Fruit fly (Drosophila melanogaster) whole organism, embryonic: ENCODE results near the gene Gr89a.
A peak's percentile ranks its signal among the peaks of the same experiment; 100 is the strongest.

Experiments used
- CG10321 ChIP-seq: fragments of 200-800 bp; sonication (Bioruptor generic); IDR thresholded peaks from 2 replicates; pipeline ENCODE4 v1.3.6; 2022; ENCODE audit warnings: missing biosample characterization, missing genetic modification characterization
- CG11085 ChIP-seq: fragments of 200-800 bp; sonication (Bioruptor generic); IDR thresholded peaks from 2 replicates; pipeline ENCODE4 v1.3.6; 2022; ENCODE audit warnings: missing biosample characterization, missing genetic modification characterization
- CG11093 ChIP-seq: fragments of 200-800 bp; sonication (Bioruptor generic); IDR thresholded peaks from 3 replicates; pipeline ENCODE4 v1.3.6; 2022; ENCODE audit warnings: missing biosample characterization, missing genetic modification characterization
- CG11560 ChIP-seq: fragments of 200-800 bp; sonication (Bioruptor generic); IDR thresholded peaks from 3 replicates; pipeline ENCODE4 v1.3.6; 2022; ENCODE audit warnings: missing biosample characterization, missing genetic modification characterization
- CG12391 ChIP-seq: fragments of 200-800 bp; sonication (Bioruptor generic); optimal IDR thresholded peaks from 3 replicates; lab custom pipeline; 2018; ENCODE audit warnings: missing biosample characterization, mild to moderate bottlenecking, missing genetic modification characterization, moderate library complexity
- CG13424 ChIP-seq: fragments of 200-800 bp; sonication (Bioruptor generic); optimal IDR thresholded peaks from 2 replicates; lab custom pipeline; 2019; ENCODE audit warnings: missing biosample characterization, mild to moderate bottlenecking, missing genetic modification characterization, moderate library complexity
- CG14050 ChIP-seq: fragments of 200-800 bp; sonication (Bioruptor generic); IDR thresholded peaks from 3 replicates; pipeline ENCODE4 v1.3.6; 2022; ENCODE audit warnings: missing biosample characterization, missing genetic modification characterization
- CG17361 ChIP-seq: fragments of 200-800 bp; sonication (Bioruptor generic); IDR thresholded peaks from 3 replicates; pipeline ENCODE4 v1.3.6; 2022; ENCODE audit warnings: missing biosample characterization, missing genetic modification characterization
- CG2875 ChIP-seq: fragments of 200-800 bp; sonication (Bioruptor generic); optimal IDR thresholded peaks from 2 replicates; lab custom pipeline; 2017; ENCODE audit warnings: missing biosample characterization, mild to moderate bottlenecking, missing genetic modification characterization, missing genetic modification reagents
- CG3163 ChIP-seq: fragments of 200-800 bp; sonication (Bioruptor generic); optimal IDR thresholded peaks from 3 replicates; lab custom pipeline; 2016; ENCODE audit warnings: missing biosample characterization, missing genetic modification characterization
- CG32532 ChIP-seq: fragments of 200-800 bp; sonication (Bioruptor generic); IDR thresholded peaks from 2 replicates; pipeline ENCODE4 v1.3.6; 2022; ENCODE audit warnings: missing biosample characterization, missing genetic modification characterization
- CG34224 ChIP-seq: fragments of 200-800 bp; sonication (Bioruptor generic); IDR thresholded peaks from 3 replicates; pipeline ENCODE4 v1.3.6; 2022; ENCODE audit warnings: missing biosample characterization, missing genetic modification characterization; ENCODE audit not compliant: partially characterized antibody
- CG3726 ChIP-seq: fragments of 200-800 bp; sonication (Bioruptor generic); IDR thresholded peaks from 3 replicates; pipeline ENCODE4, ENCODE4 v1.3.6; 2022; ENCODE audit warnings: missing biosample characterization, missing genetic modification characterization
- CG6791 ChIP-seq: fragments of 200-800 bp; sonication (Bioruptor generic); IDR thresholded peaks from 3 replicates; pipeline ENCODE4 v1.3.6; 2022; ENCODE audit warnings: missing biosample characterization, missing genetic modification characterization; ENCODE audit not compliant: partially characterized antibody
- CG6854 ChIP-seq: fragments of 200-800 bp; sonication (Bioruptor generic); optimal IDR thresholded peaks from 3 replicates; lab custom pipeline; 2017; ENCODE audit warnings: missing biosample characterization, mild to moderate bottlenecking, missing genetic modification characterization
- CG7357 ChIP-seq: fragments of 200-800 bp; sonication (Bioruptor generic); IDR thresholded peaks from 3 replicates; pipeline ENCODE4 v1.3.6; 2022; ENCODE audit warnings: missing biosample characterization, missing genetic modification characterization
- CG8290 ChIP-seq, 3 experiments: fragments of 200-800 bp; sonication (Bioruptor generic); optimal IDR thresholded peaks; 2 replicates each; lab custom pipeline; 2016 to 2019; ENCODE audit warnings: missing biosample characterization in 3 of 3, missing genetic modification characterization in 3 of 3, mild to moderate bottlenecking in 2 of 3, moderate library complexity in 1 of 3
- CG8765 ChIP-seq: fragments of 200-800 bp; sonication (Bioruptor generic); IDR thresholded peaks from 2 replicates; pipeline ENCODE4 v1.3.6; 2022; ENCODE audit warnings: missing biosample characterization, missing genetic modification characterization
- CG8944 ChIP-seq: fragments of 200-800 bp; sonication (Bioruptor generic); optimal IDR thresholded peaks from 3 replicates; lab custom pipeline; 2016; ENCODE audit warnings: missing biosample characterization, missing genetic modification characterization
- CG9876 ChIP-seq: fragments of 200-800 bp; sonication (Bioruptor generic); optimal IDR thresholded peaks from 2 replicates; lab custom pipeline; 2016; ENCODE audit warnings: missing biosample characterization, missing genetic modification characterization
- CTCF ChIP-seq: fragments of 200-800 bp; sonication (Bioruptor generic); optimal IDR thresholded peaks from 2 replicates; lab custom pipeline; 2017; ENCODE audit warnings: missing biosample characterization, mild to moderate bottlenecking, missing genetic modification characterization, moderate library complexity
- CrebB ChIP-seq: fragments of 200-800 bp; sonication (Bioruptor generic); optimal IDR thresholded peaks from 3 replicates; lab custom pipeline; 2018; ENCODE audit warnings: missing biosample characterization, mild to moderate bottlenecking, missing genetic modification characterization
- Ets97D ChIP-seq: fragments of 200-800 bp; sonication (Bioruptor generic); optimal IDR thresholded peaks from 3 replicates; lab custom pipeline; 2016; ENCODE audit warnings: missing biosample characterization, missing genetic modification characterization
- HLHmδ ChIP-seq: fragments of 200-800 bp; sonication (Bioruptor generic); optimal IDR thresholded peaks from 2 replicates; lab custom pipeline; 2018; ENCODE audit warnings: missing biosample characterization, mild to moderate bottlenecking, missing genetic modification characterization, moderate library complexity
- Hand ChIP-seq: fragments of 200-800 bp; sonication (Bioruptor generic); optimal IDR thresholded peaks from 2 replicates; lab custom pipeline; 2017; ENCODE audit warnings: mild to moderate bottlenecking, missing biosample characterization, missing genetic modification reagents, missing genetic modification characterization
- Hey ChIP-seq: fragments of 200-800 bp; sonication (Bioruptor generic); optimal IDR thresholded peaks from 3 replicates; lab custom pipeline; 2018; ENCODE audit warnings: missing biosample characterization, mild to moderate bottlenecking, missing genetic modification characterization
- Hmr ChIP-seq: fragments of 200-800 bp; sonication (Bioruptor generic); optimal IDR thresholded peaks from 3 replicates; lab custom pipeline; 2017; ENCODE audit warnings: mild to moderate bottlenecking, missing biosample characterization, missing genetic modification reagents, missing genetic modification characterization
- Hr51 ChIP-seq, 2 experiments: fragments of 200-800 bp; sonication (Bioruptor generic); optimal IDR thresholded peaks; 2 replicates in 1 of 2; 3 replicates in 1 of 2; lab custom pipeline; 2016 to 2018; ENCODE audit warnings: missing biosample characterization in 2 of 2, missing genetic modification characterization in 2 of 2, mild to moderate bottlenecking in 1 of 2, moderate library complexity in 1 of 2
- NK7.1 ChIP-seq: fragments of 200-800 bp; sonication (Bioruptor generic); optimal IDR thresholded peaks from 3 replicates; lab custom pipeline; 2016; ENCODE audit warnings: missing biosample characterization, missing genetic modification characterization
- Ravus ChIP-seq: fragments of 200-800 bp; sonication (Bioruptor generic); IDR thresholded peaks from 2 replicates; pipeline ENCODE4 v1.3.6; 2022; ENCODE audit warnings: missing biosample characterization, missing genetic modification characterization
- abd-A ChIP-seq: fragments of 200-800 bp; sonication (Bioruptor generic); optimal IDR thresholded peaks from 3 replicates; lab custom pipeline; 2019; ENCODE audit warnings: missing biosample characterization, mild to moderate bottlenecking, missing genetic modification characterization, moderate library complexity
- bab2 ChIP-seq: fragments of 200-800 bp; sonication (Bioruptor generic); optimal IDR thresholded peaks from 2 replicates; lab custom pipeline; 2016; ENCODE audit warnings: missing biosample characterization, missing genetic modification characterization
- ci ChIP-seq: fragments of 200-800 bp; sonication (Bioruptor generic); IDR thresholded peaks from 3 replicates; pipeline ENCODE4 v1.3.6; 2022; ENCODE audit warnings: missing biosample characterization, missing genetic modification characterization
- crp ChIP-seq, 2 experiments: fragments of 200-800 bp; sonication (Bioruptor generic); optimal IDR thresholded peaks; 2 replicates in 1 of 2; 3 replicates in 1 of 2; lab custom pipeline; 2017; ENCODE audit warnings: missing biosample characterization in 2 of 2, missing genetic modification characterization in 2 of 2, mild to moderate bottlenecking in 1 of 2, moderate library complexity in 1 of 2
- dati ChIP-seq: fragments of 200-800 bp; sonication (Bioruptor generic); IDR thresholded peaks from 2 replicates; pipeline ENCODE4 v1.3.6; 2022; ENCODE audit warnings: missing biosample characterization, missing genetic modification characterization
- disco-r ChIP-seq: fragments of 200-800 bp; sonication (Bioruptor generic); optimal IDR thresholded peaks from 2 replicates; lab custom pipeline; 2016; ENCODE audit warnings: missing biosample characterization, missing genetic modification characterization
- dmrt99B ChIP-seq: fragments of 200-800 bp; sonication (Bioruptor generic); optimal IDR thresholded peaks from 2 replicates; lab custom pipeline; 2018; ENCODE audit warnings: missing biosample characterization, mild to moderate bottlenecking, missing genetic modification characterization, moderate library complexity
- eve ChIP-seq, 2 experiments: fragments of >200 bp; optimal IDR thresholded peaks; 2 replicates each; lab custom pipeline; 2017; ENCODE audit warnings: missing biosample characterization in 2 of 2, missing genetic modification characterization in 2 of 2
- ewg ChIP-seq: fragments of 200-800 bp; sonication (Bioruptor generic); optimal IDR thresholded peaks from 3 replicates; lab custom pipeline; 2017; ENCODE audit warnings: mild to moderate bottlenecking, missing biosample characterization, missing genetic modification reagents, missing genetic modification characterization
- gcm2 ChIP-seq: fragments of 200-800 bp; sonication (Bioruptor generic); optimal IDR thresholded peaks from 2 replicates; lab custom pipeline; 2016; ENCODE audit warnings: missing biosample characterization, missing genetic modification characterization
- h ChIP-seq: fragments of >200 bp; optimal IDR thresholded peaks from 2 replicates; lab custom pipeline; 2017
- hbn ChIP-seq: fragments of 200-800 bp; sonication (Bioruptor generic); IDR thresholded peaks from 2 replicates; pipeline ENCODE4 v1.3.6; 2022; ENCODE audit warnings: missing biosample characterization, missing genetic modification characterization; ENCODE audit not compliant: partially characterized antibody
- nerfin-1 ChIP-seq: fragments of 200-800 bp; sonication (Bioruptor generic); optimal IDR thresholded peaks from 3 replicates; lab custom pipeline; 2019; ENCODE audit warnings: missing biosample characterization, mild to moderate bottlenecking, missing genetic modification characterization, moderate library complexity
- pros ChIP-seq: fragments of 200-800 bp; sonication (Bioruptor generic); optimal IDR thresholded peaks from 3 replicates; lab custom pipeline; 2019; ENCODE audit warnings: missing biosample characterization, mild to moderate bottlenecking, missing genetic modification characterization, moderate library complexity
- pum ChIP-seq: fragments of 200-800 bp; sonication (Bioruptor generic); optimal IDR thresholded peaks from 2 replicates; lab custom pipeline; 2016; ENCODE audit warnings: missing biosample characterization, missing genetic modification characterization
- pzg ChIP-seq: fragments of 200-800 bp; sonication (Bioruptor generic); optimal IDR thresholded peaks from 3 replicates; lab custom pipeline; 2018; ENCODE audit warnings: missing biosample characterization, mild to moderate bottlenecking, missing genetic modification characterization, moderate library complexity
- schlank ChIP-seq: fragments of 200-800 bp; sonication (Bioruptor generic); optimal IDR thresholded peaks from 2 replicates; lab custom pipeline; 2018; ENCODE audit warnings: missing biosample characterization, mild to moderate bottlenecking, missing genetic modification characterization
- sna ChIP-seq: fragments of 200-800 bp; sonication (Bioruptor generic); IDR thresholded peaks from 2 replicates; pipeline ENCODE4 v1.3.6; 2022; ENCODE audit warnings: missing biosample characterization, missing genetic modification characterization; ENCODE audit not compliant: partially characterized antibody
- unpg ChIP-seq: fragments of 200-800 bp; sonication (Bioruptor generic); optimal IDR thresholded peaks from 3 replicates; lab custom pipeline; 2018; ENCODE audit warnings: missing biosample characterization, mild to moderate bottlenecking, missing genetic modification characterization, moderate library complexity

Gene Gr89a

dm6 chr3R:16500919-16501851 lies 2.4 kb upstream of the Gr89a start, which contains the start of gene Decay (continued):
- TF ChIP-seq ewg (GFP tag; lab: Kevin White, UChicago) (no peak), CG34224 (GFP tag; lab: Robert Waterston, UW) (no peak), Ets97D (GFP tag; lab: Kevin White, UChicago) (peak; percentile 41), HLHmδ (GFP tag; lab: Kevin White, UChicago) (no peak), sna (0 out of 2 replicates have a peak, but pooled peaks have one; percentile 22), Hmr (GFP tag; lab: Kevin White, UChicago) (peak; percentile 26), Hand (no peak), Hey (tag; lab: Kevin White, UChicago) (no peak), NK7.1 (no peak), pum (GFP tag; lab: Kevin White, UChicago) (no peak), CG8944 (GFP tag; lab: Kevin White, UChicago) (no peak), eve (GFP tag; optimal IDR thresholded peaks at IDR 0.05; lab: Kevin White, UChicago) (peak in 1 of 2 experiments; percentile 75), CG10321 (GFP tag; lab: Robert Waterston, UW) (no peak), Hr51 (GFP tag; optimal IDR thresholded peaks at IDR 0.05; lab: Kevin White, UChicago) (peak in 1 of 2 experiments; percentile 19), bab2 (GFP tag; lab: Kevin White, UChicago) (no peak), disco-r (no peak), CG3726 (GFP tag; lab: Robert Waterston, UW) (no peak), dmrt99B (tag; lab: Kevin White, UChicago) (peak; percentile 14), CG7357 (GFP tag; lab: Robert Waterston, UW) (no peak), CG3163 (GFP tag; lab: Kevin White, UChicago) (peak; percentile 70), CG9876 (GFP tag; lab: Kevin White, UChicago) (no peak), CG8765 (GFP tag; lab: Robert Waterston, UW) (no peak), CrebB (tag; lab: Kevin White, UChicago) (no peak), CG13424 (tag; lab: Kevin White, UChicago) (no peak), nerfin-1 (tag; lab: Kevin White, UChicago) (no peak), CG11560 (no peak), CG6854 (GFP tag; lab: Kevin White, UChicago) (no peak), dati (GFP tag; lab: Robert Waterston, UW) (no peak), CG11085 (GFP tag; lab: Robert Waterston, UW) (no peak), CG14050 (GFP tag; lab: Robert Waterston, UW) (no peak), CTCF (no peak), hbn (GFP tag; lab: Robert Waterston, UW) (no peak), crp (GFP tag; optimal IDR thresholded peaks at IDR 0.05; lab: Kevin White, UChicago) (no peak), pros (GFP tag; lab: Kevin White, UChicago) (no peak), CG32532 (GFP tag; lab: Robert Waterston, UW) (no peak), CG12391 (tag; lab: Kevin White, UChicago) (peak; percentile 28), CG2875 (GFP tag; lab: Kevin White, UChicago) (no peak), CG8290 (GFP tag; optimal IDR thresholded peaks at IDR 0.05; lab: Kevin White, UChicago) (no peak), CG8290 (tag; optimal IDR thresholded peaks at IDR 0.05; lab: Kevin White, UChicago) (no peak), gcm2 (no peak), abd-A (tag; lab: Kevin White, UChicago) (no peak), pzg (GFP tag; lab: Kevin White, UChicago) (no peak), CG6791 (GFP tag; lab: Robert Waterston, UW) (no peak), CG11093 (GFP tag; lab: Robert Waterston, UW) (no peak), Ravus (GFP tag; lab: Robert Waterston, UW) (no peak), ci (GFP tag; lab: Robert Waterston, UW) (peak; percentile 50; the same call in 1 of the 3 replicates), h (lab: Kevin White, UChicago) (no peak), CG17361 (no peak), unpg (no peak), schlank (no peak)
